Fruit fly (Drosophila melanogaster) whole organism, embryonic: ENCODE results near the gene CG2129.

ENCODE experiments used
- Aef1 ChIP-seq: fragments of 200-800 bp; sonication (Bioruptor generic); IDR thresholded peaks from 3 replicates; pipeline ENCODE4 v1.3.6; 2022; ENCODE audit warnings: missing biosample characterization, missing genetic modification characterization
- Asciz ChIP-seq: fragments of 200-800 bp; sonication (Bioruptor generic); optimal IDR thresholded peaks from 2 replicates; lab custom pipeline; 2017; ENCODE audit warnings: missing biosample characterization, mild to moderate bottlenecking, missing genetic modification characterization, missing genetic modification reagents
- CG10654 ChIP-seq: fragments of 200-800 bp; sonication (Bioruptor generic); optimal IDR thresholded peaks from 2 replicates; lab custom pipeline; 2016; ENCODE audit warnings: missing biosample characterization, missing genetic modification characterization
- CG12942 ChIP-seq: fragments of 200-800 bp; sonication (Bioruptor generic); optimal IDR thresholded peaks from 3 replicates; lab custom pipeline; 2016; ENCODE audit warnings: missing biosample characterization, missing genetic modification characterization
- CG13424 ChIP-seq: fragments of 200-800 bp; sonication (Bioruptor generic); optimal IDR thresholded peaks from 2 replicates; lab custom pipeline; 2019; ENCODE audit warnings: missing biosample characterization, mild to moderate bottlenecking, missing genetic modification characterization, moderate library complexity
- CG15073 ChIP-seq: fragments of 200-800 bp; sonication (Bioruptor generic); optimal IDR thresholded peaks from 2 replicates; lab custom pipeline; 2016; ENCODE audit warnings: missing biosample characterization, missing genetic modification characterization
- CG17802 ChIP-seq: fragments of 200-800 bp; sonication (Bioruptor generic); optimal IDR thresholded peaks from 2 replicates; lab custom pipeline; 2018; ENCODE audit warnings: missing biosample characterization, mild to moderate bottlenecking, missing genetic modification characterization, moderate library complexity
- CG17829 ChIP-seq: fragments of 200-800 bp; optimal IDR thresholded peaks from 2 replicates; lab custom pipeline; 2019; ENCODE audit warnings: missing biosample characterization, mild to moderate bottlenecking, missing genetic modification characterization, moderate library complexity
- CG18619 ChIP-seq: fragments of 200-800 bp; sonication (Bioruptor generic); optimal IDR thresholded peaks from 3 replicates; lab custom pipeline; 2017; ENCODE audit warnings: missing biosample characterization, mild to moderate bottlenecking, missing genetic modification characterization
- CG2202 ChIP-seq: fragments of 200-800 bp; sonication (Bioruptor generic); optimal IDR thresholded peaks from 2 replicates; lab custom pipeline; 2018; ENCODE audit warnings: missing biosample characterization, mild to moderate bottlenecking, missing genetic modification characterization
- CG4404 ChIP-seq: fragments of 200-800 bp; sonication (Bioruptor generic); IDR thresholded peaks from 2 replicates; pipeline ENCODE4 v1.3.6; 2022; ENCODE audit warnings: missing biosample characterization, missing genetic modification characterization
- CG4424 ChIP-seq: fragments of 200-800 bp; sonication (Bioruptor generic); optimal IDR thresholded peaks from 3 replicates; lab custom pipeline; 2016; ENCODE audit warnings: missing biosample characterization, missing genetic modification characterization
- CG6272 ChIP-seq: fragments of 200-800 bp; sonication (Bioruptor generic); IDR thresholded peaks from 2 replicates; pipeline ENCODE4 v1.3.6; 2022; ENCODE audit warnings: missing biosample characterization, missing genetic modification characterization
- CG8089 ChIP-seq: fragments of 200-800 bp; sonication (Bioruptor generic); optimal IDR thresholded peaks from 3 replicates; lab custom pipeline; 2016; ENCODE audit warnings: missing biosample characterization, missing genetic modification characterization
- CG9817 ChIP-seq: fragments of 200-800 bp; sonication (Bioruptor generic); optimal IDR thresholded peaks from 2 replicates; lab custom pipeline; 2018; ENCODE audit warnings: missing biosample characterization, mild to moderate bottlenecking, missing genetic modification characterization, moderate library complexity
- Chrac-16 ChIP-seq: fragments of 200-800 bp; sonication (Bioruptor generic); optimal IDR thresholded peaks from 3 replicates; lab custom pipeline; 2016; ENCODE audit warnings: missing biosample characterization, missing genetic modification characterization
- CkIIα-i1 ChIP-seq: fragments of 200-800 bp; sonication (Bioruptor generic); IDR thresholded peaks from 2 replicates; pipeline ENCODE4 v1.3.6; 2022; ENCODE audit warnings: missing biosample characterization, missing genetic modification characterization
- Fer2 ChIP-seq: fragments of 200-800 bp; sonication (Bioruptor generic); optimal IDR thresholded peaks from 2 replicates; lab custom pipeline; 2018; ENCODE audit warnings: missing biosample characterization, mild to moderate bottlenecking, missing genetic modification characterization, moderate library complexity
- Hey ChIP-seq: fragments of 200-800 bp; sonication (Bioruptor generic); optimal IDR thresholded peaks from 3 replicates; lab custom pipeline; 2018; ENCODE audit warnings: missing biosample characterization, mild to moderate bottlenecking, missing genetic modification characterization
- HmgZ ChIP-seq: fragments of 200-800 bp; sonication (Bioruptor generic); optimal IDR thresholded peaks from 2 replicates; lab custom pipeline; 2018; ENCODE audit warnings: missing biosample characterization, mild to moderate bottlenecking, missing genetic modification characterization
- Hr3 ChIP-seq: fragments of 200-800 bp; sonication (Bioruptor generic); optimal IDR thresholded peaks from 3 replicates; lab custom pipeline; 2016; ENCODE audit warnings: missing biosample characterization, missing genetic modification characterization
- Mes4 ChIP-seq: fragments of 200-800 bp; sonication (Bioruptor generic); optimal IDR thresholded peaks from 2 replicates; lab custom pipeline; 2016; ENCODE audit warnings: missing biosample characterization, missing genetic modification characterization
- Pdp1 ChIP-seq, 2 experiments: fragments of 200-800 bp; sonication (Bioruptor generic); optimal IDR thresholded peaks; 3 replicates each; lab custom pipeline; 2016; ENCODE audit warnings: missing biosample characterization in 2 of 2, missing genetic modification characterization in 2 of 2, mild to moderate bottlenecking in 1 of 2, moderate library complexity in 1 of 2
- Rx ChIP-seq: fragments of 200-800 bp; sonication (Bioruptor generic); IDR thresholded peaks from 2 replicates; pipeline ENCODE4 v1.3.6; 2022; ENCODE audit warnings: missing biosample characterization, missing genetic modification characterization
- Sox102F ChIP-seq: fragments of 200-800 bp; sonication (Bioruptor generic); optimal IDR thresholded peaks from 2 replicates; lab custom pipeline; 2018; ENCODE audit warnings: missing biosample characterization, mild to moderate bottlenecking, missing genetic modification characterization, moderate library complexity
- Spps ChIP-seq: fragments of 200-800 bp; sonication (Bioruptor generic); optimal IDR thresholded peaks from 2 replicates; lab custom pipeline; 2018; ENCODE audit warnings: missing biosample characterization, mild to moderate bottlenecking, missing genetic modification characterization
- Vsx1 ChIP-seq: fragments of 200-800 bp; sonication (Bioruptor generic); optimal IDR thresholded peaks from 2 replicates; lab custom pipeline; 2017; ENCODE audit warnings: missing biosample characterization, mild to moderate bottlenecking, missing genetic modification characterization, missing genetic modification reagents
- aop ChIP-seq: fragments of 200-800 bp; sonication (Bioruptor generic); IDR thresholded peaks from 2 replicates; pipeline ENCODE4 v1.3.6; 2022; ENCODE audit warnings: missing biosample characterization, missing genetic modification characterization
- exex ChIP-seq: fragments of 200-800 bp; sonication (Bioruptor generic); optimal IDR thresholded peaks from 4 replicates; lab custom pipeline; 2018; ENCODE audit warnings: missing biosample characterization, mild to moderate bottlenecking, missing genetic modification characterization, moderate library complexity
- fru ChIP-seq: fragments of >200 bp; optimal IDR thresholded peaks from 2 replicates; lab custom pipeline; 2017
- inv ChIP-seq: fragments of 200-800 bp; sonication (Bioruptor generic); IDR thresholded peaks from 2 replicates; pipeline ENCODE4 v1.3.6; 2022; ENCODE audit warnings: missing biosample characterization, missing genetic modification characterization; ENCODE audit not compliant: partially characterized antibody
- ken ChIP-seq: fragments of 200-800 bp; sonication (Bioruptor generic); IDR thresholded peaks from 3 replicates; pipeline ENCODE4 v1.3.6; 2022; ENCODE audit warnings: missing biosample characterization, missing genetic modification characterization
- knrl ChIP-seq: fragments of 200-800 bp; sonication (Bioruptor generic); IDR thresholded peaks from 3 replicates; pipeline ENCODE4 v1.3.6; 2022; ENCODE audit warnings: missing biosample characterization, missing genetic modification characterization; ENCODE audit not compliant: partially characterized antibody
- nmo ChIP-seq: fragments of 200-800 bp; sonication (Bioruptor generic); optimal IDR thresholded peaks from 2 replicates; lab custom pipeline; 2018; ENCODE audit warnings: missing biosample characterization, mild to moderate bottlenecking, missing genetic modification characterization, moderate library complexity
- pfk ChIP-seq: fragments of 200-800 bp; sonication (Bioruptor generic); optimal IDR thresholded peaks from 2 replicates; lab custom pipeline; 2018; ENCODE audit warnings: missing biosample characterization, mild to moderate bottlenecking, missing genetic modification characterization, moderate library complexity
- prd ChIP-seq, 3 experiments: fragments of >200 bp in 2 of 3; fragments of 200-800 bp in 1 of 3; sonication (Bioruptor generic) in 1 of 3; optimal IDR thresholded peaks in 2 of 3; IDR thresholded peaks in 1 of 3; 2 replicates in 2 of 3; 3 replicates in 1 of 3; pipeline versions ENCODE4 v1.3.6 to Lab custom; 2017 to 2022; ENCODE audit warnings: missing biosample characterization in 1 of 3, missing genetic modification characterization in 1 of 3
- row ChIP-seq: fragments of 200-800 bp; sonication (Bioruptor generic); IDR thresholded peaks from 3 replicates; pipeline ENCODE4 v1.3.6; 2022; ENCODE audit warnings: missing biosample characterization, missing genetic modification characterization
- scrt ChIP-seq: fragments of 200-800 bp; sonication (Bioruptor generic); optimal IDR thresholded peaks from 2 replicates; lab custom pipeline; 2018; ENCODE audit warnings: missing biosample characterization, mild to moderate bottlenecking, missing genetic modification characterization, moderate library complexity
- sima ChIP-seq: fragments of 200-800 bp; sonication (Bioruptor generic); optimal IDR thresholded peaks from 2 replicates; lab custom pipeline; 2016; ENCODE audit warnings: missing biosample characterization, missing genetic modification characterization
- sisA ChIP-seq: fragments of 200-800 bp; sonication (Bioruptor generic); IDR thresholded peaks from 2 replicates; pipeline ENCODE4 v1.3.6; 2022; ENCODE audit warnings: missing biosample characterization, missing genetic modification characterization
- sna ChIP-seq: fragments of 200-800 bp; sonication (Bioruptor generic); IDR thresholded peaks from 2 replicates; pipeline ENCODE4 v1.3.6; 2022; ENCODE audit warnings: missing biosample characterization, missing genetic modification characterization; ENCODE audit not compliant: partially characterized antibody
- stwl ChIP-seq: fragments of 200-800 bp; sonication (Bioruptor generic); optimal IDR thresholded peaks from 3 replicates; lab custom pipeline; 2018; ENCODE audit warnings: missing biosample characterization, mild to moderate bottlenecking, missing genetic modification characterization, moderate library complexity
- sug ChIP-seq: fragments of 200-800 bp; optimal IDR thresholded peaks from 2 replicates; lab custom pipeline; 2019; ENCODE audit warnings: missing biosample characterization, mild to moderate bottlenecking, missing genetic modification characterization, moderate library complexity
- tx ChIP-seq: fragments of 200-800 bp; sonication (Bioruptor generic); optimal IDR thresholded peaks from 2 replicates; lab custom pipeline; 2016; ENCODE audit warnings: missing biosample characterization, missing genetic modification characterization
- vfl ChIP-seq: fragments of 200-800 bp; sonication (Bioruptor generic); optimal IDR thresholded peaks from 2 replicates; lab custom pipeline; 2016; ENCODE audit warnings: missing biosample characterization, missing genetic modification characterization
- vvl ChIP-seq: fragments of 200-800 bp; sonication (Bioruptor generic); IDR thresholded peaks from 2 replicates; pipeline ENCODE4 v1.3.6; 2022; ENCODE audit warnings: missing biosample characterization, missing genetic modification characterization

Gene CG2129

DNA sequence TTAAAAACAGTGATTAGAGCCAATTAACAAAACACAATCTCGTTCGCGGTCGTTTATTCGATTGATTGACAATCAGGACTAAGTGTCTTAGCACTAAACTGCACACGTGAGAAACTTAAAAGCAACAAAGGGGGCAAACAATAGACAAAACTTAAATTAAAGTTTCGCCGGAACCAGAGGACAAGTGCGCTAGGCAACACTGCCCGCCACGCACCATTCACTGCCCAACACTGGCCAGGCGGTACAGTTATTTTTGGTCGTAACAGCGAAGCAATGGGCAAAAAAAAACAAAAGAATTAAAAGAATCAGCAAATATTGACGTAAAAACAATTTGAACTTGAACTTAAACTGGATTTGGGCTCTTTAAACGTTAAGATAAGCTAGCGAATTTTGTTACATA, 8.4 kb upstream of the CG2129 start (continued):
- TF ChIP-seq CG17829 (tag; lab: Kevin White, UChicago) (no peak), vvl (GFP tag; lab: Robert Waterston, UW) (no peak), stwl (tag; lab: Kevin White, UChicago) (peak; percentile 98), CG4404 (GFP tag; lab: Robert Waterston, UW) (no peak), CG15073 (no peak)

DNA sequence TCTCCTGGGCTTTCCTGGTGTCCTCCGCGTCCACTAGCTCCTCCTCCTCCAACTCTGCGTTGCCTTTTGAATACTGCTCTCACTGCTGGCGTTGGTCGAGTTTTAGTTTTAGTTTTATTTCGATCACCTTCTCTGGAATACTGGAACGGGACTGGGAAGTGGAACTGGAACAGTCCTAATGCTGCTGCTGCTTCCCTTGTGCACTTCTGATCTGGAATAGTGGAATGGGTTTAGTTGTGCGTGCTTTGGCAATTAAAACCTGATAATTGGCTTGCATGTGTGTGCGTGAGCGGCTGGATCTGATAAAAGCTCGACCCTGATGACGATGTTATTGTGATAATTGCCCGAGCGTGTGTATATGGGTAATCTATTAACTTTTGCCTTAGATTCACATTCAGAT, 4.9 kb upstream of the CG2129 start:
- TF ChIP-seq Vsx1 (GFP tag; lab: Kevin White, UChicago): peak; percentile 42
- peak; percentile 2 for TF ChIP-seq sug (tag; lab: Kevin White, UChicago)
- TF ChIP-seq pfk (GFP tag; lab: Kevin White, UChicago): peak; percentile 92
- no peak for TF ChIP-seq knrl (GFP tag; lab: Robert Waterston, UW)
- no peak for TF ChIP-seq Chrac-16 (GFP tag; lab: Kevin White, UChicago)
- TF ChIP-seq Hey: no peak
- TF ChIP-seq Mes4 (GFP tag; lab: Kevin White, UChicago): no peak
- peak; percentile 73 for TF ChIP-seq exex (tag; lab: Kevin White, UChicago)
- TF ChIP-seq CG17829 (tag; lab: Kevin White, UChicago): no peak
- peak; percentile 28 for TF ChIP-seq CG17802 (tag; lab: Kevin White, UChicago)

DNA sequence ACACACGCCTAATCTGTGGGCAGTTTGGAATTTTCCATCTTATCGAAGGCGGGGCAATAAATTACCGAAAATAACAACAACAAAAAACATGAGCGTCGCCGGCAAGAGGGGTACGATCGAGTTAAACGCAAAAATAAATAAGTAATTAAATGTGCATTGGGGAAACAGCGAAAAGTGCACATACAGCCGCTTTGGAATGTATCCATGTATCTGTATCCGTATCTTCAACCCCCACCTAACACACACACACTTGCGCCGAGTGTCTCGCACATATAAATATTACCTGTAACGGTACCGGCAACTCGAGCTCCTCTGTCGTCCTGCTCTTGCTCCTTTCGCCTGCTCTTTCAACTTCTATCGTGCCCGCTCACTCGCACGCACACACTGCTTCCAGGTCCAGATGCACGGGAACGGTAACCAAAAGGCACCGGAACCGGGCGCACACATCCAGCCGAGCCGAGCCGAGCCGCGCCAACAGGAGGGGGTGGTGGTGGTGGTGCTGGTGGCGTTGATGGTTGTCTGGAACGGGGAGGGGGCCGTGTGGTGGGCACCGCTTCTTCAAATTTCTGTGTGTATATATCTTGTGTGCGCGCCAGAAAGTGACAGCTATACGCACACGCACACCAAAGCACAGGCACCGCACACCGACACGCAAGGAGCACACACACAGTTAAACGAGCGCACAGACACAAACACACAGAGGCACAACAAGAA, 4.1 kb upstream of the CG2129 start:
- TF ChIP-seq Asciz (GFP tag; lab: Kevin White, UChicago) (no peak), Pdp1 (GFP tag; optimal IDR thresholded peaks at IDR 0.05; lab: Kevin White, UChicago) (peak; percentile 19 to 29), row (GFP tag; lab: Robert Waterston, UW) (0 out of 3 replicates have a peak, but pooled peaks have one; percentile 24), CG4404 (GFP tag; lab: Robert Waterston, UW) (no peak), Spps (tag; lab: Kevin White, UChicago) (no peak), inv (GFP tag; lab: Robert Waterston, UW) (no peak), sisA (GFP tag; lab: Robert Waterston, UW) (no peak), CG13424 (tag; lab: Kevin White, UChicago) (no peak), CG18619 (GFP tag; lab: Kevin White, UChicago) (peak; percentile 36), Rx (GFP tag; lab: Robert Waterston, UW) (no peak), scrt (GFP tag; lab: Kevin White, UChicago) (peak; percentile 40), tx (GFP tag; lab: Kevin White, UChicago) (no peak), aop (GFP tag; lab: Robert Waterston, UW) (no peak), CG2202 (no peak), nmo (GFP tag; lab: Kevin White, UChicago) (no peak), CkIIα-i1 (GFP tag; lab: Robert Waterston, UW) (no peak), CG9817 (no peak), sima (GFP tag; lab: Kevin White, UChicago) (no peak), fru (lab: Kevin White, UChicago) (no peak), sna (no peak), CG8089 (GFP tag; lab: Kevin White, UChicago) (peak; percentile 25), Fer2 (tag; lab: Kevin White, UChicago) (no peak), CG6272 (no peak), Aef1 (GFP tag; lab: Robert Waterston, UW) (peak; percentile 45; the same call in 2 of the 3 replicates), ken (no peak), CG12942 (GFP tag; lab: Kevin White, UChicago) (no peak), prd (optimal IDR thresholded peaks at IDR 0.05; lab: Kevin White, UChicago) (no peak), prd (GFP tag; IDR thresholded peaks at IDR 0.05; lab: Robert Waterston, UW) (peak; percentile 44; the same call in 1 of the 3 replicates), CG10654 (GFP tag; lab: Kevin White, UChicago) (no peak), HmgZ (tag; lab: Kevin White, UChicago) (no peak), Hr3 (GFP tag; lab: Kevin White, UChicago) (no peak), vfl (GFP tag; lab: Kevin White, UChicago) (no peak), CG4424 (GFP tag; lab: Kevin White, UChicago) (no peak), Sox102F (GFP tag; lab: Kevin White, UChicago) (peak; percentile 11)
